Fruit fly (Drosophila melanogaster): Measurements from ENCODE around the gene RPA2.

The RPA2 gene

DNA sequence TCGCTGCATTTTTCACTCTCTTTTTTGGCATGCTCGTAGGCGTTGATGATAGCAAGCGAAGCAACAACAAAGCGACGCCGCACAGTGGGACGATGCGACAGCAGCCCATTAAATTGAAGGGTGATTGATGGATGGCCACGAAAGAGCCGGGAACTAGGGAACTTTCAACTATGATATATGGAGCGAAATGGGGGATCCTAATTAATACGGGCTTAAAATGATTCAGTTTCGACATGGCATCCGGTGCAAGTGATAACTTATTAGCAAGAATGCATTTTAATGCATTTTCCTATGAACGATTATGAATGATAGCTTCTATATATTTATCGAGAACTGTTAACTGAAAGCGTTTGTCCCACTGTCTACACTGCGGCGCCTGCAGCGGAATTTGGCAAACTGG lies 17.2 kb upstream of the RPA2 start:
- TF ChIP-seq crol (GFP tag; IDR thresholded peaks at IDR 0.05) (peak; percentile 3; the same call in 1 of the 2 replicates), Drgx (GFP tag; IDR thresholded peaks at IDR 0.05) (peak; percentile 33; the same call in 1 of the 2 replicates), sim (GFP tag; IDR thresholded peaks at IDR 0.05) (no peak)

DNA sequence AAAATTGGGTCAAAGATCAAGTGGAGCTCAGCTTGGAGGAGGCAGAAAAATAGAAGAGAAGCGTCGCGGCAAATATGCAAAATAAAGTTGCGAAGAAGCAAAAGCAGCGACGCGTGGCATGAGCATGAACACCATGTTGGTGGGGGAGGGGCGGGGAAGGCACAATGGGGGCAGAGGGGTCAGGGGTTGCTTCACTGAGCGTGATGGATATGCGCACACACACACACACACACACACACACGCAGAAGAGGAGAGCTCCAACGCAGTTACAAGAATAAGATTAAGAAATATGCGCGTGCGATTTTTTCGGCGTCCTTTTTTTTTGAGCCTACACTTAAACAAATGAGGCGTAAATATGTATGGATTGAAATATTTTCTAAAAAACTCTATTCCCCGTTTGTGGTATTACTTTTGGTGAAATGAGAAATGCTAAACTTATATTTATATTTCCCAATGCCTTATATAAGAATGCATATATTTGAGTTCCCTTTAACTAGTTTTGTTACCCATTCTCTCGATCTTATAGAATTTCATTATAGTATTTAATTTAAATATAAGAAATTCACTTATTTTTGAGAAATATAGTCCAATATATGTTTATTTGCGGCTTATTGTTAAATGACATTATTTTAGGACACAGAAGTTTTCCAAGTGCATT lies 16.4 kb upstream of the RPA2 start:
- no peak for TF ChIP-seq CG6813 (GFP tag; optimal IDR thresholded peaks at IDR 0.05)
- TF ChIP-seq CG16813 (GFP tag; IDR thresholded peaks at IDR 0.05; ENCODE audit: partially characterized antibody): 0 out of 3 replicates have a peak, but pooled peaks have one; percentile 8
- no peak for TF ChIP-seq sc (optimal IDR thresholded peaks at IDR 0.05)
- TF ChIP-seq sc (GFP tag; optimal IDR thresholded peaks at IDR 0.05): no peak
- no peak for TF ChIP-seq Ets97D (GFP tag; optimal IDR thresholded peaks at IDR 0.05)
- TF ChIP-seq CG17568 (GFP tag; optimal IDR thresholded peaks at IDR 0.05): no peak
- TF ChIP-seq crol (GFP tag; IDR thresholded peaks at IDR 0.05): peak; percentile 80
- TF ChIP-seq sens (GFP tag): peak; percentile 1

DNA sequence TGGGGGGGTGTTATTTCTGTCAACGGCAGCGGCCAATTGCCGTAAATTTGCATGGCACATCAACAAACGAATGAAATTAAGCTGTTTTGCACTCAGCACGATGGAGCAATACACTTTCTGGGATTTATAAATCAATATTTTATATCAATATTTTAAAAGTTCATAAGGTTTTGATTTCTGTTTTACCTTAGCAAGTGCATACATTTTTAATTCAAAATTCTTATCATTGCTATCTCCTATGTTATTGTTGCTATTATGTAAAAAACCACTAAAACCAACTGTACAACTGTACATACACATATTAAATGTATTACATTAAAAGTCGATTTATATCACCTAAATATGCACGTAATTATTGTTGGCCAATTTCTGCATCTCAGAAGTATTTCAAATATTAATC lies 14.8 kb upstream of the RPA2 start:
- TF ChIP-seq Doc2 (GFP tag; IDR thresholded peaks at IDR 0.05) (no peak), Hr51 (GFP tag; optimal IDR thresholded peaks at IDR 0.05) (no peak), Atf6 (GFP tag; IDR thresholded peaks at IDR 0.05) (no peak), CG3995 (GFP tag; optimal IDR thresholded peaks at IDR 0.05) (no peak), lab (GFP tag; optimal IDR thresholded peaks at IDR 0.05) (no peak), NK7.1 (GFP tag; optimal IDR thresholded peaks at IDR 0.05) (no peak), Eip74EF (GFP tag; optimal IDR thresholded peaks at IDR 0.05) (no peak), HLH3B (GFP tag; IDR thresholded peaks at IDR 0.05) (no peak), lov (optimal IDR thresholded peaks at IDR 0.05) (no peak), lov (GFP tag; IDR thresholded peaks at IDR 0.05) (no peak), TFAM (GFP tag; optimal IDR thresholded peaks at IDR 0.05) (no peak)

DNA sequence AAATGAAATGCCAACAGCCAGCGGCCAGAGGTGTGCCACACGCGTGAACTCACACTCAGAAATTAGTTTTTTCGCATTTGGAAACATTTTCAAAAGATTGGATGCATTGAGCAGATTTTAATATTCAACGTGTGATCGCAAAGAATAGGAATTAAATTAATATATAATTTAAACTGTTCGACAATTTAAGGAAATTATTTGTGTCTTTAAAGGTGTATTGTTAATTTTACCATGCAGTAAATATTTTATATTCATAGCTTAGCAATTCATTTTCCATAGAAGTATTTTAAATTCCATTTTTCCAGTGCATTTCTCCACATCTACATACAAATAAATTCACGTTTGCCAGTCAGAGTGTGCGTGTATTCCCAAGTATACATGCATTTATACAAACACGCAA lies 13.7 kb upstream of the RPA2 start:
- TF ChIP-seq CG1602 (GFP tag; optimal IDR thresholded peaks at IDR 0.05) (no peak), CG10654 (GFP tag; optimal IDR thresholded peaks at IDR 0.05) (peak; percentile 10), CG12769 (tag; optimal IDR thresholded peaks at IDR 0.05) (no peak), dysf (GFP tag; IDR thresholded peaks at IDR 0.05) (peak; percentile 65), CG17359 (tag; optimal IDR thresholded peaks at IDR 0.05) (peak; percentile 22), Xbp1 (GFP tag; optimal IDR thresholded peaks at IDR 0.05) (no peak), Doc3 (GFP tag; IDR thresholded peaks at IDR 0.05; ENCODE audit: partially characterized antibody) (no peak), Optix (GFP tag; IDR thresholded peaks at IDR 0.05) (no peak), nerfin-1 (tag; optimal IDR thresholded peaks at IDR 0.05) (peak; percentile 9), CG14441 (GFP tag; IDR thresholded peaks at IDR 0.05) (no peak), CG3281 (GFP tag; optimal IDR thresholded peaks at IDR 0.05) (no peak), CG18262 (tag; optimal IDR thresholded peaks at IDR 0.05) (peak; percentile 39), stwl (tag; optimal IDR thresholded peaks at IDR 0.05) (no peak), CG15696 (tag; optimal IDR thresholded peaks at IDR 0.05) (peak; percentile 43), hkb (optimal IDR thresholded peaks at IDR 0.05) (no peak), hkb (GFP tag; IDR thresholded peaks at IDR 0.05) (peak; percentile 53; the same call in 1 of the 2 replicates), gce (GFP tag; IDR thresholded peaks at IDR 0.05) (no peak), CG17385 (GFP tag; optimal IDR thresholded peaks at IDR 0.05) (no peak), Sin3A (optimal IDR thresholded peaks at IDR 0.05) (no peak), CG12391 (tag; optimal IDR thresholded peaks at IDR 0.05) (peak; percentile 8), CG18476 (GFP tag; optimal IDR thresholded peaks at IDR 0.05) (no peak), CG15479 (GFP tag; optimal IDR thresholded peaks at IDR 0.05) (no peak), bcd (GFP tag; optimal IDR thresholded peaks at IDR 0.05) (no peak), CG3163 (GFP tag; optimal IDR thresholded peaks at IDR 0.05) (no peak), CG14014 (GFP tag; IDR thresholded peaks at IDR 0.05) (no peak), nerfin-2 (GFP tag; IDR thresholded peaks at IDR 0.05; ENCODE audit: partially characterized antibody) (no peak)
